Worm (Caenorhabditis elegans): Measurements from ENCODE around the gene C23H5.15.

- no peak for TF ChIP-seq lin-15B (tag; optimal IDR thresholded peaks at IDR 0.05)
- no peak for TF ChIP-seq tra-1 (GFP tag; IDR thresholded peaks at IDR 0.05)
- TF ChIP-seq pha-4 (GFP tag; IDR thresholded peaks at IDR 0.05), result no peak
- no peak for TF ChIP-seq pha-4 (tag; optimal IDR thresholded peaks at IDR 0.05)
- no peak for TF ChIP-seq ceh-28 (tag; optimal IDR thresholded peaks at IDR 0.05)
- TF ChIP-seq unc-62 (GFP tag; optimal IDR thresholded peaks at IDR 0.05 in 1 of 2), result no peak
- no peak for TF ChIP-seq unc-62 (tag; optimal IDR thresholded peaks at IDR 0.05)
- TF ChIP-seq ama-1 (optimal IDR thresholded peaks at IDR 0.05), result no peak
- no peak for TF ChIP-seq attf-4 (tag; optimal IDR thresholded peaks at IDR 0.05)
- TF ChIP-seq ztf-11 (tag; optimal IDR thresholded peaks at IDR 0.05), result no peak
- TF ChIP-seq dmd-8 (GFP tag; IDR thresholded peaks at IDR 0.05), result no peak
Measured at ce11 chrIV:2142320-2142719, 39.6 kb upstream of the C23H5.15 start.
